Worm (Caenorhabditis elegans) whole organism, young adult: ENCODE results near the gene nsph-4.1.

ENCODE experiments used
- B0019.2 ChIP-seq: fragments of 200-800 bp; sonication (Bioruptor generic); conservative IDR thresholded peaks from 2 replicates; pipeline ENCODE4 v1.3.6; 2022; ENCODE audit warnings: missing genetic modification reagents, missing genetic modification characterization, missing compliant biosample characterization
- B0035.1 ChIP-seq: sonication (generic microtip); optimal IDR thresholded peaks from 2 replicates; lab custom pipeline; 2016; ENCODE audit warnings: missing genetic modification characterization, mild to moderate bottlenecking, missing compliant biosample characterization, missing genotype, missing genetic modification reagents
- C06A6.2 ChIP-seq: fragments of 200-800 bp; sonication (Bioruptor generic); conservative IDR thresholded peaks from 2 replicates; pipeline ENCODE4 v1.3.6; 2022; ENCODE audit warnings: missing genetic modification characterization, missing compliant biosample characterization
- F22D6.2 ChIP-seq: sonication (generic microtip); optimal IDR thresholded peaks from 2 replicates; lab custom pipeline; 2016; ENCODE audit warnings: mild to moderate bottlenecking, missing genetic modification characterization, missing compliant biosample characterization
- F23B12.7 ChIP-seq: sonication (generic microtip); optimal IDR thresholded peaks from 2 replicates; lab custom pipeline; 2017; ENCODE audit warnings: missing genetic modification characterization, mild to moderate bottlenecking, missing compliant biosample characterization, antibody characterized with exemption, moderate library complexity; ENCODE audit not compliant: insufficient read depth
- F39B2.1 ChIP-seq: fragments of 200-800 bp; sonication (Bioruptor generic); IDR thresholded peaks from 2 replicates; pipeline ENCODE4 v1.3.6; 2022; ENCODE audit warnings: missing genetic modification reagents, missing genetic modification characterization, missing compliant biosample characterization
- F55B11.4 ChIP-seq: sonication (generic microtip); optimal IDR thresholded peaks from 2 replicates; lab custom pipeline; 2016; ENCODE audit warnings: missing compliant biosample characterization, missing genetic modification characterization, borderline replicate concordance; ENCODE audit not compliant: insufficient read depth
- F57C9.4 ChIP-seq: sonication (generic microtip); optimal IDR thresholded peaks from 2 replicates; lab custom pipeline; 2017; ENCODE audit warnings: mild to moderate bottlenecking, missing genetic modification characterization, missing compliant biosample characterization
- K11D2.4 ChIP-seq: fragments of 200-800 bp; sonication (Bioruptor generic); IDR thresholded peaks from 2 replicates; pipeline ENCODE4 v1.3.6; 2022; ENCODE audit warnings: missing genetic modification reagents, missing genetic modification characterization, missing compliant biosample characterization
- Y53F4B.3 ChIP-seq: fragments of 200-800 bp; sonication (Bioruptor generic); IDR thresholded peaks from 2 replicates; pipeline ENCODE4 v1.3.6; 2022; ENCODE audit warnings: missing genetic modification reagents, missing genetic modification characterization, missing compliant biosample characterization
- akir-1 ChIP-seq: fragments of 200-800 bp; sonication (Bioruptor generic); optimal IDR thresholded peaks from 2 replicates; lab custom pipeline; 2018; ENCODE audit warnings: mild to moderate bottlenecking, missing genetic modification characterization, moderate library complexity, missing compliant biosample characterization
- aptf-2 ChIP-seq: fragments of 200-800 bp; sonication (Bioruptor generic); conservative IDR thresholded peaks from 2 replicates; pipeline ENCODE4 v1.3.6; 2022; ENCODE audit warnings: missing genetic modification reagents, missing genetic modification characterization, missing compliant biosample characterization
- athp-1 ChIP-seq: sonication (generic microtip); optimal IDR thresholded peaks from 2 replicates; lab custom pipeline; 2017; ENCODE audit warnings: mild to moderate bottlenecking, missing genetic modification characterization, missing compliant biosample characterization
- bed-1 ChIP-seq: fragments of 200-800 bp; sonication (Bioruptor generic); IDR thresholded peaks from 2 replicates; pipeline ENCODE4 v1.3.6; 2022; ENCODE audit warnings: missing genetic modification reagents, missing genetic modification characterization, missing compliant biosample characterization
- cebp-2 ChIP-seq: fragments of 200-800 bp; sonication (Bioruptor generic); IDR thresholded peaks from 2 replicates; pipeline ENCODE4 v1.3.6; 2022; ENCODE audit warnings: missing genetic modification characterization, missing compliant biosample characterization
- ceh-100 ChIP-seq: fragments of 200-800 bp; sonication (Bioruptor generic); IDR thresholded peaks from 2 replicates; pipeline ENCODE4 v1.3.6; 2022; ENCODE audit warnings: missing genetic modification reagents, missing genetic modification characterization, missing compliant biosample characterization
- ceh-27 ChIP-seq: fragments of 200-800 bp; sonication (Bioruptor generic); optimal IDR thresholded peaks from 2 replicates; lab custom pipeline; 2018; ENCODE audit warnings: mild to moderate bottlenecking, missing genetic modification characterization, moderate library complexity, missing compliant biosample characterization
- ceh-40 ChIP-seq: fragments of 200-800 bp; sonication (Bioruptor generic); IDR thresholded peaks from 2 replicates; pipeline ENCODE4 v1.3.6; 2022; ENCODE audit warnings: missing genetic modification characterization, missing compliant biosample characterization
- ceh-58 ChIP-seq: fragments of 200-800 bp; sonication (Bioruptor generic); IDR thresholded peaks from 2 replicates; pipeline ENCODE4 v1.3.6; 2022; ENCODE audit warnings: missing genetic modification characterization, missing compliant biosample characterization
- dpl-1 ChIP-seq: fragments of 150-350 bp; optimal IDR thresholded peaks from 2 replicates; lab custom pipeline; 2014; ENCODE audit warnings: missing biosample characterization, missing genetic modification reagents, missing genetic modification characterization
- ekl-4 ChIP-seq: fragments of 200-800 bp; sonication (Bioruptor generic); IDR thresholded peaks from 2 replicates; pipeline ENCODE4 v1.3.6; 2022; ENCODE audit warnings: missing genetic modification reagents, missing genetic modification characterization, missing compliant biosample characterization
- gei-17 ChIP-seq: fragments of 200-800 bp; sonication (Bioruptor generic); optimal IDR thresholded peaks from 2 replicates; lab custom pipeline; 2018; ENCODE audit warnings: mild to moderate bottlenecking, missing genetic modification characterization, missing compliant biosample characterization
- hlh-12 ChIP-seq: sonication (generic microtip); optimal IDR thresholded peaks from 2 replicates; lab custom pipeline; 2016; ENCODE audit warnings: missing genetic modification characterization, missing compliant biosample characterization
- hmg-20 ChIP-seq: fragments of 200-800 bp; sonication (Bioruptor generic); IDR thresholded peaks from 2 replicates; pipeline ENCODE4 v1.3.6; 2022; ENCODE audit warnings: missing genetic modification reagents, missing genetic modification characterization, missing compliant biosample characterization
- hrde-1 ChIP-seq: sonication (generic microtip); optimal IDR thresholded peaks from 2 replicates; lab custom pipeline; 2016; ENCODE audit warnings: missing genetic modification characterization, mild to moderate bottlenecking, missing compliant biosample characterization, moderate library complexity, missing genotype, missing genetic modification reagents, borderline replicate concordance
- hsf-1 ChIP-seq: fragments of 200-800 bp; sonication (Bioruptor generic); IDR thresholded peaks from 2 replicates; pipeline ENCODE4 v1.3.6; 2022; ENCODE audit warnings: missing genetic modification reagents, missing genetic modification characterization, missing compliant biosample characterization
- let-607 ChIP-seq, 2 experiments: fragments of 200-800 bp in 1 of 2; sonication (Bioruptor generic) in 1 of 2; sonication (generic microtip) in 1 of 2; optimal IDR thresholded peaks; 2 replicates each; lab custom pipeline; 2016 to 2018; ENCODE audit warnings: mild to moderate bottlenecking in 2 of 2, missing compliant biosample characterization in 2 of 2, missing genetic modification characterization in 2 of 2, moderate library complexity in 2 of 2, missing genotype in 1 of 2
- lin-35 ChIP-seq, 3 experiments: fragments of 150-350 bp in 2 of 3; sonication (generic microtip) in 1 of 3; optimal IDR thresholded peaks; 2 replicates each; lab custom pipeline; 2014 to 2018; ENCODE audit warnings: missing biosample characterization in 3 of 3, missing genetic modification characterization in 3 of 3, missing genetic modification reagents in 3 of 3
- lir-1 ChIP-seq: fragments of 200-800 bp; sonication (Bioruptor generic); conservative IDR thresholded peaks from 2 replicates; pipeline ENCODE4 v1.3.6; 2022; ENCODE audit warnings: missing genetic modification reagents, missing genetic modification characterization, missing compliant biosample characterization
- lsl-1 ChIP-seq: fragments of 200-800 bp; sonication (Bioruptor generic); optimal IDR thresholded peaks from 2 replicates; lab custom pipeline; 2018; ENCODE audit warnings: mild to moderate bottlenecking, missing genetic modification characterization, moderate library complexity, missing compliant biosample characterization
- lsy-27 ChIP-seq: sonication (generic microtip); optimal IDR thresholded peaks from 2 replicates; lab custom pipeline; 2017; ENCODE audit warnings: missing genetic modification characterization, mild to moderate bottlenecking, missing compliant biosample characterization, antibody characterized with exemption, missing genotype, borderline replicate concordance; ENCODE audit not compliant: insufficient read depth
- madf-3 ChIP-seq: fragments of 200-800 bp; sonication (Bioruptor generic); IDR thresholded peaks from 2 replicates; pipeline ENCODE4 v1.3.6; 2022; ENCODE audit warnings: missing genetic modification reagents, missing genetic modification characterization, missing compliant biosample characterization
- madf-8 ChIP-seq: fragments of 200-800 bp; sonication (Bioruptor generic); conservative IDR thresholded peaks from 2 replicates; pipeline ENCODE4 v1.3.6; 2022; ENCODE audit warnings: missing genetic modification reagents, missing genetic modification characterization, missing compliant biosample characterization
- nfya-1 ChIP-seq: sonication (generic microtip); optimal IDR thresholded peaks from 2 replicates; lab custom pipeline; 2017; ENCODE audit warnings: antibody characterized with exemption, missing compliant biosample characterization, missing genetic modification characterization, borderline replicate concordance; ENCODE audit not compliant: insufficient read depth
- nfyb-1 ChIP-seq: fragments of 200-800 bp; sonication (Bioruptor generic); IDR thresholded peaks from 2 replicates; pipeline ENCODE4 v1.3.6; 2022; ENCODE audit warnings: missing genetic modification reagents, missing genetic modification characterization, missing compliant biosample characterization
- nhr-80 ChIP-seq: sonication (generic microtip); optimal IDR thresholded peaks from 2 replicates; lab custom pipeline; 2016; ENCODE audit warnings: missing genetic modification characterization, missing compliant biosample characterization
- pha-4 ChIP-seq: fragments of 150-350 bp; sonication (generic microtip); optimal IDR thresholded peaks from 2 replicates; lab custom pipeline; 2014; ENCODE audit warnings: missing biosample characterization, missing genetic modification reagents, missing genetic modification characterization
- rec-8 ChIP-seq, 2 experiments: sonication (generic microtip); optimal IDR thresholded peaks; 2 replicates each; lab custom pipeline; 2016; ENCODE audit warnings: mild to moderate bottlenecking in 2 of 2, missing genetic modification characterization in 2 of 2, missing genetic modification reagents in 2 of 2, missing genotype in 2 of 2, missing biosample characterization in 1 of 2, missing compliant biosample characterization in 1 of 2, moderate library complexity in 1 of 2
- repo-1 ChIP-seq: sonication (generic microtip); optimal IDR thresholded peaks from 2 replicates; lab custom pipeline; 2017; ENCODE audit warnings: mild to moderate bottlenecking, missing genetic modification characterization, missing compliant biosample characterization
- snpc-1.1 ChIP-seq: sonication (generic microtip); optimal IDR thresholded peaks from 2 replicates; lab custom pipeline; 2017; ENCODE audit warnings: missing genetic modification characterization, mild to moderate bottlenecking, missing compliant biosample characterization, antibody characterized with exemption, moderate library complexity, missing genotype, missing genetic modification reagents; ENCODE audit not compliant: insufficient read depth
- snpc-4 ChIP-seq, 5 experiments: fragments of 150-350 bp in 1 of 5; sonication (generic microtip) in 4 of 5; optimal IDR thresholded peaks; 2 replicates each; lab custom pipeline; 2014 to 2018; ENCODE audit warnings: missing genetic modification characterization in 5 of 5, missing biosample characterization in 3 of 5, antibody characterized with exemption in 2 of 5, mild to moderate bottlenecking in 2 of 5, missing compliant biosample characterization in 2 of 5, missing genotype in 2 of 5, moderate library complexity in 2 of 5, missing genetic modification reagents in 1 of 5
- somi-1 ChIP-seq: fragments of 200-800 bp; sonication (Bioruptor generic); optimal IDR thresholded peaks from 2 replicates; lab custom pipeline; 2018; ENCODE audit warnings: mild to moderate bottlenecking, missing genetic modification characterization, missing compliant biosample characterization
- tlf-1 ChIP-seq: fragments of 200-800 bp; sonication (Bioruptor generic); optimal IDR thresholded peaks from 2 replicates; lab custom pipeline; 2018; ENCODE audit warnings: mild to moderate bottlenecking, missing genetic modification characterization, missing compliant biosample characterization
- unc-130 ChIP-seq: sonication (generic microtip); optimal IDR thresholded peaks from 2 replicates; lab custom pipeline; 2016; ENCODE audit warnings: missing genetic modification reagents, missing genetic modification characterization, missing compliant biosample characterization
- xnd-1 ChIP-seq: sonication (generic microtip); optimal IDR thresholded peaks from 2 replicates; lab custom pipeline; 2016; ENCODE audit warnings: missing genotype, missing genetic modification reagents, missing genetic modification characterization, missing compliant biosample characterization
- ztf-28 ChIP-seq: fragments of 200-800 bp; sonication (Bioruptor generic); IDR thresholded peaks from 2 replicates; pipeline ENCODE4 v1.3.6; 2022; ENCODE audit warnings: missing genetic modification reagents, missing genetic modification characterization, missing compliant biosample characterization

The nsph-4.1 gene

ce11 chrIV:5183755-5184166 is 42.9 kb upstream of the nsph-4.1 start, which contains the start of gene W03F8.4 (continued):
- TF ChIP-seq cebp-2 (GFP tag; lab: Robert Waterston, UW) (no peak), lsl-1 (peak; percentile 78), lin-35 (GFP tag; optimal IDR thresholded peaks at IDR 0.05; lab: Kevin White, UChicago) (peak; percentile 41 to 97 (median 82)), Y53F4B.3 (no peak; the same call in 1 of the 2 replicates), madf-8 (GFP tag; lab: Robert Waterston, UW) (peak; percentile 45), B0035.1 (tag; lab: Kevin White, UChicago) (no peak), repo-1 (peak; percentile 84), snpc-4 (GFP tag; optimal IDR thresholded peaks at IDR 0.05; lab: Kevin White, UChicago) (peak; percentile 88), snpc-4 (tag; optimal IDR thresholded peaks at IDR 0.05; lab: Kevin White, UChicago) (peak; percentile 82 to 95 (median 94)), unc-130 (GFP tag; lab: Kevin White, UChicago) (peak; percentile 47), C06A6.2 (GFP tag; lab: Robert Waterston, UW) (peak; percentile 83), hmg-20 (GFP tag; lab: Robert Waterston, UW) (peak; percentile 86), gei-17 (peak; percentile 70), hsf-1 (GFP tag; lab: Robert Waterston, UW) (peak; percentile 75), snpc-1.1 (tag; lab: Kevin White, UChicago) (peak; percentile 76), somi-1 (peak; percentile 55), let-607 (tag; optimal IDR thresholded peaks at IDR 0.05; lab: Kevin White, UChicago) (peak; percentile 70 to 87), lsy-27 (no peak), F23B12.7 (tag; lab: Kevin White, UChicago) (peak; percentile 67), nfyb-1 (GFP tag; lab: Robert Waterston, UW) (peak; percentile 89), F39B2.1 (GFP tag; lab: Robert Waterston, UW) (0 out of 2 replicates have a peak, but pooled peaks have one; percentile 32), rec-8 (tag; optimal IDR thresholded peaks at IDR 0.05; lab: Kevin White, UChicago) (no peak), ceh-100 (GFP tag; lab: Robert Waterston, UW) (peak; percentile 83), B0019.2 (no peak; the same call in 1 of the 2 replicates), F55B11.4 (tag; lab: Kevin White, UChicago) (no peak), hrde-1 (peak; percentile 1), lir-1 (peak; percentile 77), pha-4 (tag; lab: Kevin White, UChicago) (no peak), K11D2.4 (GFP tag; lab: Robert Waterston, UW) (peak; percentile 91), xnd-1 (peak; percentile 59), tlf-1 (GFP tag; lab: Kevin White, UChicago) (peak; percentile 91), bed-1 (0 out of 2 replicates have a peak, but pooled peaks have one; percentile 70), ceh-27 (peak; percentile 85), dpl-1 (peak; percentile 92), F57C9.4 (tag; lab: Kevin White, UChicago) (no peak), aptf-2 (GFP tag; lab: Robert Waterston, UW) (no peak), ztf-28 (GFP tag; lab: Robert Waterston, UW) (0 out of 2 replicates have a peak, but pooled peaks have one; percentile 76), athp-1 (tag; lab: Kevin White, UChicago) (peak; percentile 41), ceh-58 (GFP tag; lab: Robert Waterston, UW) (no peak), madf-3 (peak; percentile 93), F22D6.2 (tag; lab: Kevin White, UChicago) (peak; percentile 54), ceh-40 (no peak), akir-1 (GFP tag; lab: Kevin White, UChicago) (peak; percentile 11), hlh-12 (tag; lab: Kevin White, UChicago) (no peak), ekl-4 (GFP tag; lab: Robert Waterston, UW) (peak; percentile 93), nhr-80 (tag; lab: Kevin White, UChicago) (peak; percentile 65), nfya-1 (tag; lab: Kevin White, UChicago) (no peak)
